Worm (Caenorhabditis elegans) whole organism, late embryonic: ENCODE measurements around the gene F26F12.8.

Source experiments
- ceh-14 ChIP-seq: sonication (generic microtip); optimal IDR thresholded peaks from 2 replicates; lab custom pipeline; 2016; ENCODE audit warnings: missing genotype, missing genetic modification characterization, missing compliant biosample characterization
- ceh-22 ChIP-seq: sonication (generic microtip); optimal IDR thresholded peaks from 2 replicates; lab custom pipeline; 2017; ENCODE audit warnings: missing biosample characterization, missing genetic modification characterization
- elt-2 ChIP-seq: sonication (generic microtip); optimal IDR thresholded peaks from 2 replicates; lab custom pipeline; 2016; ENCODE audit warnings: missing genetic modification reagents, missing genetic modification characterization, missing compliant biosample characterization
- ets-4 ChIP-seq: sonication (generic microtip); optimal IDR thresholded peaks from 2 replicates; lab custom pipeline; 2016; ENCODE audit warnings: missing genetic modification characterization, missing compliant biosample characterization
- fkh-6 ChIP-seq: sonication (generic microtip); optimal IDR thresholded peaks from 2 replicates; lab custom pipeline; 2016; ENCODE audit warnings: missing genetic modification characterization, missing compliant biosample characterization
- hlh-30 ChIP-seq: sonication (generic microtip); optimal IDR thresholded peaks from 2 replicates; lab custom pipeline; 2017; ENCODE audit warnings: antibody characterized with exemption, missing genetic modification characterization, missing compliant biosample characterization; ENCODE audit not compliant: insufficient read depth
- pag-3 ChIP-seq: sonication (generic microtip); optimal IDR thresholded peaks from 2 replicates; lab custom pipeline; 2016; ENCODE audit warnings: missing compliant biosample characterization, missing genetic modification characterization, borderline replicate concordance
- sox-4 ChIP-seq: sonication (generic microtip); optimal IDR thresholded peaks from 2 replicates; lab custom pipeline; 2017; ENCODE audit warnings: mild to moderate bottlenecking, missing genetic modification characterization, inconsistent platforms, missing compliant biosample characterization

DNA sequence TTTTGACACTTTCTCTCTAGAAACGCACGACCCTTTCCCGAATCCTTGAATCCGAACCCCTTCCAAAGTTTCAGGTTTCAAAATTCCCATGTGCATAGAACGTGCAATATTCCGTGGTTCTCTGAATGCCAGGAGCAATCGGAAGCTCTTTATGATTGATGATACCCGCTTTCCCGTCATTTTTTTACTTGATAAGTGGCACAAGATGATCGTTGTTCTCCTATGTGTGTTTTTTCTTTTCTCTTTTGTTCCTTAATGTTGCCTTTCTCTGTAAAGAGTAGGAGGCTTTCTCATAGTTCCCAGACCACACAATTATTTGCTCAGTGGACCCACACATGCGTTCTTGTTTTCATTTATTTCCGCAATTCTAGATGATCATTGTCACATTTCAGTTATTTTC lies 26.5 kb upstream of the F26F12.8 start:
- TF ChIP-seq ceh-14 (tag; lab: Kevin White, UChicago) (no peak), ets-4 (tag; lab: Kevin White, UChicago) (no peak), pag-3 (no peak), elt-2 (tag; lab: Kevin White, UChicago) (no peak), hlh-30 (tag; lab: Kevin White, UChicago) (no peak), sox-4 (tag; lab: Kevin White, UChicago) (no peak), ceh-22 (no peak), fkh-6 (tag; lab: Kevin White, UChicago) (no peak)
